Worm (Caenorhabditis elegans) whole organism, L3 larva: ENCODE data around the gene srh-116.

Experiments
- egl-5 ChIP-seq: fragments of 150-350 bp; optimal IDR thresholded peaks from 2 replicates; lab custom pipeline; 2017; ENCODE audit warnings: missing biosample characterization, missing genetic modification reagents, missing genetic modification characterization, inconsistent platforms
- mdl-1 ChIP-seq: fragments of 150-350 bp; optimal IDR thresholded peaks from 2 replicates; lab custom pipeline; 2014; ENCODE audit warnings: missing biosample characterization, missing genetic modification characterization
- nhr-12 ChIP-seq: fragments of 150-350 bp; optimal IDR thresholded peaks from 2 replicates; lab custom pipeline; 2014; ENCODE audit warnings: missing biosample characterization, missing genetic modification characterization
- pha-4 ChIP-seq: fragments of 150-350 bp; optimal IDR thresholded peaks from 2 replicates; lab custom pipeline; 2014; ENCODE audit warnings: missing biosample characterization, missing genetic modification reagents, missing genetic modification characterization
- pqm-1 ChIP-seq: fragments of 150-350 bp; optimal IDR thresholded peaks from 2 replicates; lab custom pipeline; 2017; ENCODE audit warnings: missing biosample characterization, missing genetic modification characterization, inconsistent platforms
- zag-1 ChIP-seq: fragments of 150-350 bp; optimal IDR thresholded peaks from 2 replicates; lab custom pipeline; 2014; ENCODE audit warnings: missing biosample characterization, missing genetic modification characterization

DNA sequence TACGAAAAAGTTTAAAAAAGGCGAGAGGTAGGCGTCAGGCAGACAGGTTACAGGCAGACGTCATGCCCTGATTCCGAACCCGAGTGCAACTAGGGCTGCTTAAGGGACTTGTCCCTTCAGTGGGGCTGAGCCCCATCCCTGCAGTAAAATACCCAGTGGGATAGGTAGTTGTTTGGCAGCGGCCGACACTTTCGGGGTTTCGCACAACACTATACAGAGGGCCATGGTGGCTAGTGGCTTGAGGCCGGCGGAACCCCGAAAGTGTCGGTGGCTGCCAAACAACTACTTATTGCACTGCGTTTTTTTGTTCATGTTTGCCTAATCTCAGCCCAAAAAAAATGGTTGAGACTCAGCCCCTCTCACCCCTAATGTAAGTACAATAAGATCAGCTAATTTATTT is 39.3 kb downstream of the srh-116 start:
- TF ChIP-seq mdl-1 (tag; lab: Kevin White, UChicago) (no peak), egl-5 (tag; lab: Kevin White, UChicago) (no peak), zag-1 (tag; lab: Kevin White, UChicago) (no peak), pqm-1 (no peak), nhr-12 (tag; lab: Kevin White, UChicago) (no peak), pha-4 (tag; lab: Kevin White, UChicago) (no peak)
